Worm (Caenorhabditis elegans) whole organism, young adult: ENCODE measurements around the gene F53A9.3.
A peak's percentile ranks its signal among the peaks of the same experiment; 100 is the strongest.

ENCODE experiments used
- B0019.2 ChIP-seq: fragments of 200-800 bp; sonication (Bioruptor generic); conservative IDR thresholded peaks from 2 replicates; pipeline ENCODE4 v1.3.6; 2022; ENCODE audit warnings: missing genetic modification reagents, missing genetic modification characterization, missing compliant biosample characterization
- B0035.1 ChIP-seq: sonication (generic microtip); optimal IDR thresholded peaks from 2 replicates; lab custom pipeline; 2016; ENCODE audit warnings: missing genetic modification characterization, mild to moderate bottlenecking, missing compliant biosample characterization, missing genotype, missing genetic modification reagents
- C17E4.6 ChIP-seq: fragments of 200-800 bp; sonication (Bioruptor generic); IDR thresholded peaks from 2 replicates; pipeline ENCODE4 v1.3.6; 2022; ENCODE audit warnings: missing genetic modification reagents, missing genetic modification characterization, missing compliant biosample characterization
- F10E7.11 ChIP-seq: sonication (generic microtip); optimal IDR thresholded peaks from 2 replicates; lab custom pipeline; 2017; ENCODE audit warnings: mild to moderate bottlenecking, missing genetic modification characterization, moderate library complexity, missing compliant biosample characterization
- F57A8.1 ChIP-seq: fragments of 200-800 bp; sonication (Bioruptor generic); optimal IDR thresholded peaks from 2 replicates; lab custom pipeline; 2018; ENCODE audit warnings: mild to moderate bottlenecking, missing genetic modification characterization, moderate library complexity, missing compliant biosample characterization
- Y53G8AR.9 ChIP-seq: fragments of 200-800 bp; sonication (Bioruptor generic); conservative IDR thresholded peaks from 2 replicates; pipeline ENCODE4 v1.3.6; 2022; ENCODE audit warnings: missing genetic modification reagents, missing genetic modification characterization, missing compliant biosample characterization
- Y95B8A.8 ChIP-seq: fragments of 200-800 bp; sonication (Bioruptor generic); IDR thresholded peaks from 2 replicates; pipeline ENCODE4 v1.3.6; 2022; ENCODE audit warnings: missing genetic modification reagents, missing genetic modification characterization, missing compliant biosample characterization
- akir-1 ChIP-seq: fragments of 200-800 bp; sonication (Bioruptor generic); optimal IDR thresholded peaks from 2 replicates; lab custom pipeline; 2018; ENCODE audit warnings: mild to moderate bottlenecking, missing genetic modification characterization, moderate library complexity, missing compliant biosample characterization
- atf-7 ChIP-seq: sonication (generic microtip); optimal IDR thresholded peaks from 2 replicates; lab custom pipeline; 2017; ENCODE audit warnings: mild to moderate bottlenecking, missing genetic modification characterization, missing compliant biosample characterization
- athp-1 ChIP-seq: sonication (generic microtip); optimal IDR thresholded peaks from 2 replicates; lab custom pipeline; 2017; ENCODE audit warnings: mild to moderate bottlenecking, missing genetic modification characterization, missing compliant biosample characterization
- ccch-3 ChIP-seq: fragments of 200-800 bp; sonication (Bioruptor generic); optimal IDR thresholded peaks from 2 replicates; lab custom pipeline; 2018; ENCODE audit warnings: mild to moderate bottlenecking, missing genetic modification characterization, missing compliant biosample characterization
- cebp-1 ChIP-seq, 2 experiments: fragments of 200-800 bp in 1 of 2; sonication (Bioruptor generic) in 1 of 2; sonication (generic microtip) in 1 of 2; IDR thresholded peaks in 1 of 2; optimal IDR thresholded peaks in 1 of 2; 2 replicates each; pipeline versions ENCODE4 v1.3.6 to Lab custom; 2017 to 2022; ENCODE audit warnings: missing compliant biosample characterization in 2 of 2, missing genetic modification characterization in 2 of 2, mild to moderate bottlenecking in 1 of 2, missing genetic modification reagents in 1 of 2, moderate library complexity in 1 of 2
- cebp-2 ChIP-seq: fragments of 200-800 bp; sonication (Bioruptor generic); IDR thresholded peaks from 2 replicates; pipeline ENCODE4 v1.3.6; 2022; ENCODE audit warnings: missing genetic modification characterization, missing compliant biosample characterization
- ceh-27 ChIP-seq: fragments of 200-800 bp; sonication (Bioruptor generic); optimal IDR thresholded peaks from 2 replicates; lab custom pipeline; 2018; ENCODE audit warnings: mild to moderate bottlenecking, missing genetic modification characterization, moderate library complexity, missing compliant biosample characterization
- ceh-91 ChIP-seq: fragments of 200-800 bp; sonication (Bioruptor generic); IDR thresholded peaks from 2 replicates; pipeline ENCODE4 v1.3.6; 2022; ENCODE audit warnings: missing genetic modification reagents, missing genetic modification characterization, missing compliant biosample characterization
- chd-7 ChIP-seq: sonication (generic microtip); optimal IDR thresholded peaks from 2 replicates; lab custom pipeline; 2016; ENCODE audit warnings: mild to moderate bottlenecking, missing genetic modification characterization, moderate library complexity, missing compliant biosample characterization
- dpl-1 ChIP-seq: fragments of 150-350 bp; optimal IDR thresholded peaks from 2 replicates; lab custom pipeline; 2014; ENCODE audit warnings: missing biosample characterization, missing genetic modification reagents, missing genetic modification characterization
- egl-44 ChIP-seq: fragments of 200-800 bp; sonication (Bioruptor generic); IDR thresholded peaks from 2 replicates; pipeline ENCODE4 v1.3.6; 2022; ENCODE audit warnings: missing genetic modification reagents, missing genetic modification characterization, missing compliant biosample characterization
- him-1 ChIP-seq: sonication (generic microtip); optimal IDR thresholded peaks from 2 replicates; lab custom pipeline; 2016; ENCODE audit warnings: missing genotype, missing genetic modification reagents, missing genetic modification characterization, missing compliant biosample characterization
- hlh-26 ChIP-seq: fragments of 200-800 bp; sonication (Bioruptor generic); conservative IDR thresholded peaks from 2 replicates; pipeline ENCODE4 v1.3.6; 2022; ENCODE audit warnings: missing genetic modification reagents, missing genetic modification characterization, missing compliant biosample characterization
- lir-1 ChIP-seq: fragments of 200-800 bp; sonication (Bioruptor generic); conservative IDR thresholded peaks from 2 replicates; pipeline ENCODE4 v1.3.6; 2022; ENCODE audit warnings: missing genetic modification reagents, missing genetic modification characterization, missing compliant biosample characterization
- lsy-27 ChIP-seq: sonication (generic microtip); optimal IDR thresholded peaks from 2 replicates; lab custom pipeline; 2017; ENCODE audit warnings: missing genetic modification characterization, mild to moderate bottlenecking, missing compliant biosample characterization, antibody characterized with exemption, missing genotype, borderline replicate concordance; ENCODE audit not compliant: insufficient read depth
- mes-4 ChIP-seq: sonication (generic microtip); optimal IDR thresholded peaks from 2 replicates; lab custom pipeline; 2016; ENCODE audit warnings: missing genotype, missing genetic modification characterization, missing compliant biosample characterization
- nfya-1 ChIP-seq: sonication (generic microtip); optimal IDR thresholded peaks from 2 replicates; lab custom pipeline; 2017; ENCODE audit warnings: antibody characterized with exemption, missing compliant biosample characterization, missing genetic modification characterization, borderline replicate concordance; ENCODE audit not compliant: insufficient read depth
- nfya-2 ChIP-seq: fragments of 200-800 bp; sonication (Bioruptor generic); IDR thresholded peaks from 2 replicates; pipeline ENCODE4 v1.3.6; 2022; ENCODE audit warnings: missing genetic modification reagents, missing genetic modification characterization, missing compliant biosample characterization
- nfyb-1 ChIP-seq: fragments of 200-800 bp; sonication (Bioruptor generic); IDR thresholded peaks from 2 replicates; pipeline ENCODE4 v1.3.6; 2022; ENCODE audit warnings: missing genetic modification reagents, missing genetic modification characterization, missing compliant biosample characterization
- nhr-179 ChIP-seq: sonication (generic microtip); optimal IDR thresholded peaks from 2 replicates; lab custom pipeline; 2016; ENCODE audit warnings: mild to moderate bottlenecking, missing genetic modification characterization, missing compliant biosample characterization
- nhr-80 ChIP-seq: sonication (generic microtip); optimal IDR thresholded peaks from 2 replicates; lab custom pipeline; 2016; ENCODE audit warnings: missing genetic modification characterization, missing compliant biosample characterization
- nhr-90 ChIP-seq: sonication (generic microtip); optimal IDR thresholded peaks from 2 replicates; lab custom pipeline; 2016; ENCODE audit warnings: missing genotype, mild to moderate bottlenecking, missing genetic modification characterization, missing compliant biosample characterization
- pbrm-1 ChIP-seq: fragments of 200-800 bp; sonication (Bioruptor generic); IDR thresholded peaks from 2 replicates; pipeline ENCODE4 v1.3.6; 2022; ENCODE audit warnings: missing genetic modification reagents, missing genetic modification characterization, missing compliant biosample characterization
- rec-8 ChIP-seq, 2 experiments: sonication (generic microtip); optimal IDR thresholded peaks; 2 replicates each; lab custom pipeline; 2016; ENCODE audit warnings: mild to moderate bottlenecking in 2 of 2, missing genetic modification characterization in 2 of 2, missing genetic modification reagents in 2 of 2, missing genotype in 2 of 2, missing biosample characterization in 1 of 2, missing compliant biosample characterization in 1 of 2, moderate library complexity in 1 of 2
- repo-1 ChIP-seq: sonication (generic microtip); optimal IDR thresholded peaks from 2 replicates; lab custom pipeline; 2017; ENCODE audit warnings: mild to moderate bottlenecking, missing genetic modification characterization, missing compliant biosample characterization
- rpc-1 ChIP-seq, 2 experiments: fragments of 150-350 bp in 1 of 2; sonication (generic microtip) in 1 of 2; optimal IDR thresholded peaks; 2 replicates each; lab custom pipeline; 2014 to 2018; ENCODE audit warnings: missing biosample characterization in 1 of 2, missing genetic modification characterization in 1 of 2, missing genetic modification reagents in 1 of 2, missing genotype in 1 of 2
- snpc-3.4 ChIP-seq: sonication (generic microtip); optimal IDR thresholded peaks from 2 replicates; lab custom pipeline; 2017; ENCODE audit warnings: missing genetic modification characterization, mild to moderate bottlenecking, missing compliant biosample characterization, antibody characterized with exemption, moderate library complexity, missing genotype, missing genetic modification reagents
- tbp1 ChIP-seq: fragments of 200-800 bp; sonication (Bioruptor generic); optimal IDR thresholded peaks from 2 replicates; lab custom pipeline; 2018; ENCODE audit warnings: mild to moderate bottlenecking, missing genetic modification characterization, missing compliant biosample characterization
- tbx-9 ChIP-seq: sonication (generic microtip); optimal IDR thresholded peaks from 2 replicates; lab custom pipeline; 2016; ENCODE audit warnings: borderline replicate concordance, missing genetic modification characterization, inconsistent platforms, missing compliant biosample characterization
- unc-130 ChIP-seq: sonication (generic microtip); optimal IDR thresholded peaks from 2 replicates; lab custom pipeline; 2016; ENCODE audit warnings: missing genetic modification reagents, missing genetic modification characterization, missing compliant biosample characterization
- xnd-1 ChIP-seq: sonication (generic microtip); optimal IDR thresholded peaks from 2 replicates; lab custom pipeline; 2016; ENCODE audit warnings: missing genotype, missing genetic modification reagents, missing genetic modification characterization, missing compliant biosample characterization
- ztf-3 ChIP-seq: fragments of 200-800 bp; sonication (Bioruptor generic); optimal IDR thresholded peaks from 2 replicates; lab custom pipeline; 2018; ENCODE audit warnings: mild to moderate bottlenecking, missing genetic modification characterization, missing compliant biosample characterization

The F53A9.3 gene

DNA sequence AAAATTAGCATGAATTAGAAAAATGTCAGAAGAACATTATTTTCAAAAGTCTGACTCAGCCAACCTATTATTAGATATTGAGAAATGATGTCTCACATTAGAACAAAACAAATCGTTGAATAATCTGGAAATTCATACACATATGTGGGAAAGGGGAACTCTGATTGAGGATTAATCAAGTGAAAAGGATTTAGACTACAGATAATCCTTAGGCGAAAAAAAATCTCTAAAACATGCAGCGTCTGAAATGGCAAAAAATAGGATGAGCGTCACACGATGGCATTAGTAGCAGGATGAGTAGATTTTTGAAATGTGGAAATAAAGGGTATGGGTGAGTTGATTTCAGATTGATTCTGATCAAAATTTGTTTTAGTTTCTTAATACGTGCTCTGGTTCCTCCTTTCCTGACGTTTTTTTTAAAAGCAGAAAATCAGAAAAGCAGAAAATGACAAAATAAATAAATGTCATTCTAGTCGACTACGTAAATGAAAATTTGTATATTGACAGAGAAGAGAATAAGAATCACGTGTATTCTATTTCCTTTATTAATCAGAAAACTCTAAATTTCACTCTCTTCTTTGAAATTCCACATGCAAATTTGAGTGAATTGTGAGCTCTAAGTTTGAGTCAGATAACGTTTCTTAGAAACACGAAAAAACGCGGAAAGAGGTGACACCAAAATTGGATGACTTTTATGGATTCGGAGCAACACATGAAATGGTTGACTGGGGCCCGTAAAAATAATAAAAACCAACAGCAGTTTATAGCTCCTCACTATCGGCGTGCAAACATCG lies 36.2 kb downstream of the F53A9.3 start:
- no peak for TF ChIP-seq rpc-1 (optimal IDR thresholded peaks at IDR 0.05; lab: Kevin White, UChicago)
- TF ChIP-seq rpc-1 (tag; optimal IDR thresholded peaks at IDR 0.05; lab: Kevin White, UChicago) = no peak
- TF ChIP-seq snpc-3.4 (tag; lab: Kevin White, UChicago) = no peak
- no peak for TF ChIP-seq nhr-179 (tag; lab: Kevin White, UChicago)
- no peak for TF ChIP-seq nfya-2 (GFP tag; lab: Robert Waterston, UW)
- no peak for TF ChIP-seq Y95B8A.8 (GFP tag; lab: Robert Waterston, UW)
- TF ChIP-seq mes-4 (tag; lab: Kevin White, UChicago) = no peak
- TF ChIP-seq nhr-80 (tag; lab: Kevin White, UChicago) = no peak
- TF ChIP-seq rec-8 (tag; optimal IDR thresholded peaks at IDR 0.05; lab: Kevin White, UChicago) = no peak
- no peak for TF ChIP-seq B0035.1 (tag; lab: Kevin White, UChicago)
- TF ChIP-seq cebp-2 (GFP tag; lab: Robert Waterston, UW) = no peak
- TF ChIP-seq chd-7 = no peak
- no peak for TF ChIP-seq nhr-90 (tag; lab: Kevin White, UChicago)

DNA sequence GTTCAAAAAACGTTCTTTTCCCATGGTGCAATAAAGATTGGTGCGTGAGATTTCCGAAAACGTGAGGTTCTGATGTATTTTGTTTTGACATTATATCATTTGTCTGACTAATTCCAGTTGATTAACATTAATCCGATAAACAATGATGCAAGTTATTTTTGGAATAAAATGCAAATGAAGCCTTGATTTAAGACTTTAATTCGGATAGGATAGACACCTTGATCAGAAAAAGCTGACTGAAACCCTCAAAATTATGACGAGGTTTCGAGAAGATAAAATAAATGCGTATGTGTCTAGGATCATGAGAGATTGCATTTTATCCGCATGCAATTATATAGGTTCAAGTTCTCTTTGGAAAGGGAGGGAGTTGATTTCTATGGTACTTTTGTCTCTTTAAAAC lies 37.4 kb downstream of the F53A9.3 start:
- TF ChIP-seq Y95B8A.8 (GFP tag; lab: Robert Waterston, UW) (no peak), B0019.2 (no peak), C17E4.6 (GFP tag; lab: Robert Waterston, UW) (no peak), repo-1 (tag; lab: Kevin White, UChicago) (no peak), xnd-1 (tag; lab: Kevin White, UChicago) (no peak), pbrm-1 (GFP tag; lab: Robert Waterston, UW) (no peak), snpc-3.4 (tag; lab: Kevin White, UChicago) (no peak), ceh-91 (GFP tag; lab: Robert Waterston, UW) (no peak), tbp1 (GFP tag; lab: Kevin White, UChicago) (no peak), unc-130 (GFP tag; lab: Kevin White, UChicago) (no peak), nfya-1 (tag; lab: Kevin White, UChicago) (no peak), mes-4 (tag; lab: Kevin White, UChicago) (no peak)
- TF ChIP-seq, all 124 proteins: peak for 0

DNA sequence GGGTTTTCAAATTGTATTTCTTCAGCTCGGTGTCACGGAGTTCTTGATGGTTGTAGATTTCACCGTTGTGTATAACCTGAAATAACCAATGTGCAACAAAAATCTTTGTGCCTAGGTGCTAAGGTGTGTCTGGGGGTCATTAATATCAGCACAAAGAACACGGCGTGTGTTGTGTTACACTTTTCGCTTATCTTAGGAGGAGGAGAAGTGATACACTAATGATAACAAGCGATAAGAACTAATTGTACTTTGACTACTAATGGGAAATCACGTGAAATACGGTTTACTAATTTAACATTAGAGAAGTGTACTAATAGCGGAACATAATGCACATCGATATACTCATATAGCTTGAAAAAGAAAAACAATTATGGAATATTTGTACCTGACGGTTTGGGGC lies 42.1 kb downstream of the F53A9.3 start:
- no peak for TF ChIP-seq cebp-1 (GFP tag; IDR thresholded peaks at IDR 0.05; lab: Robert Waterston, UW)
- TF ChIP-seq cebp-1 (tag; optimal IDR thresholded peaks at IDR 0.05; lab: Kevin White, UChicago) = peak; percentile 4
- TF ChIP-seq him-1 (tag; lab: Kevin White, UChicago) = no peak
- no peak for TF ChIP-seq F10E7.11 (tag; lab: Kevin White, UChicago)
- TF ChIP-seq athp-1 (tag; lab: Kevin White, UChicago) = no peak
- no peak for TF ChIP-seq ztf-3 (GFP tag; lab: Kevin White, UChicago)
- TF ChIP-seq egl-44 (GFP tag; lab: Robert Waterston, UW) = no peak
- TF ChIP-seq ccch-3 (GFP tag; lab: Kevin White, UChicago) = no peak
- no peak for TF ChIP-seq B0019.2
- no peak for TF ChIP-seq B0035.1 (tag; lab: Kevin White, UChicago)
- TF ChIP-seq lsy-27 (tag; lab: Kevin White, UChicago) = no peak
- peak; percentile 63 for TF ChIP-seq nhr-80 (tag; lab: Kevin White, UChicago)
- no peak for TF ChIP-seq F57A8.1 (GFP tag; lab: Kevin White, UChicago)
- TF ChIP-seq, all 124 proteins: peak for 2

DNA sequence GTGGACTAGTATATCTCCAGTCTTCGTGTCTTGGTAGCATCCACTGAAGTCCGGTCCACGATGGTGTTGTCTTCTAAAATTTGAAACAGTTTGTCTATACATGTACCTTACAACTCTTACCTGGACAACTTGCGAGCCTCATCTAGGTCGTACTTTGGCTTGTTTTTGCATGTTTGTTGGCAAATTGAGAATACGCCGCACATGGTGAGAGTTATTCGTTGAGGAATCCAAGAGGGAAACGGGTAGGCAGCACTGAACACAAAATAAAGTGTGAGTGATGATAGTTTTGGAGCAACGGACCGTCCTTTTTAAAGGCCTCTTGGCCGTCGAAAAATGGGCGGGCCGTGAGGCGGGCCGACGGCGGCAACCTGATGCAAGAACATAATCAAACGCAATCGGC lies 42.5 kb downstream of the F53A9.3 start, which contains the start of gene asns-2:
TSS of gene asns-2 (minus strand) at position 282 of the 400 bp plus-strand sequence.
- no peak for TF ChIP-seq nfya-2 (GFP tag; lab: Robert Waterston, UW)
- no peak for TF ChIP-seq akir-1 (GFP tag; lab: Kevin White, UChicago)
- no peak for TF ChIP-seq lir-1 (GFP tag; lab: Robert Waterston, UW)
- TF ChIP-seq nfyb-1 (GFP tag; lab: Robert Waterston, UW) = no peak
- TF ChIP-seq ceh-27 (GFP tag; lab: Kevin White, UChicago) = no peak
- TF ChIP-seq atf-7 (tag; lab: Kevin White, UChicago) = no peak
- TF ChIP-seq repo-1 (tag; lab: Kevin White, UChicago) = no peak
- no peak for TF ChIP-seq hlh-26 (GFP tag; lab: Robert Waterston, UW)
- TF ChIP-seq ztf-3 (GFP tag; lab: Kevin White, UChicago) = no peak
- no peak for TF ChIP-seq athp-1 (tag; lab: Kevin White, UChicago)
- no peak for TF ChIP-seq Y53G8AR.9 (GFP tag; lab: Robert Waterston, UW)
- no peak for TF ChIP-seq rec-8 (tag; optimal IDR thresholded peaks at IDR 0.05; lab: Kevin White, UChicago)
- no peak for TF ChIP-seq dpl-1
- TF ChIP-seq tbx-9 (tag; lab: Kevin White, UChicago) = no peak
- no peak for TF ChIP-seq xnd-1 (tag; lab: Kevin White, UChicago)
- TF ChIP-seq lsy-27 (tag; lab: Kevin White, UChicago) = no peak
